Worm (Caenorhabditis elegans): ENCODE results near the gene pept-2.

pept-2 gene

ce11 chrIV:10812099-10812498 is 21.6 kb downstream of the pept-2 start, which contains the start of gene miz-1:
miz-1 (plus strand) TSS chrIV:10812399.
- TF ChIP-seq lin-39 (tag; optimal IDR thresholded peaks at IDR 0.05) (no peak), fkh-10 (GFP tag; optimal IDR thresholded peaks at IDR 0.05) (no peak), elt-2 (tag; optimal IDR thresholded peaks at IDR 0.05) (no peak), mml-1 (tag; optimal IDR thresholded peaks at IDR 0.05) (no peak), pqm-1 (tag; optimal IDR thresholded peaks at IDR 0.05) (no peak), ceh-9 (tag; optimal IDR thresholded peaks at IDR 0.05) (no peak), skn-1 (tag; optimal IDR thresholded peaks at IDR 0.05) (no peak), egl-5 (tag; optimal IDR thresholded peaks at IDR 0.05) (peak; percentile 59)

DNA sequence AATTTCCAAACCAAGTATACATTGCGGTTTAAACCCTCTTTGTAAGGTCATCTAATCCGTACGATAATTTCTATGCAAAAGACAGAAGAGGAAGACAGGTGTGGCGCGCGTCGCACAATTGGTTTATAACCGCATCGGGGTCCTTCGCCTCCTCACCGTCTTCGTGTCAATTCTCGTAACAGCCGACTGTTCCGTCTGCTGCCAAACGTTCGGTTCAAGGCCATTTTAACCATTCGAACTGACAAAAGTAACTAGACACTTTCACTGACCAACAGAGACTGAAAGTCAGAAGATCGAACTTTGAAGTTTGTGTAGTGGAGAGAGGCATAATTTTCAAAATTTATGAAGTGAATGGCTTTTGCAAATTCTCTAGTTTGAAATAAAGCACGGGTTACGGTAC is 25.5 kb downstream of the pept-2 start:
- peak; percentile 78 for TF ChIP-seq nhr-25 (tag; optimal IDR thresholded peaks at IDR 0.05)
- no peak for TF ChIP-seq fos-1 (tag; optimal IDR thresholded peaks at IDR 0.05)
- no peak for TF ChIP-seq mdl-1 (tag; optimal IDR thresholded peaks at IDR 0.05)

DNA sequence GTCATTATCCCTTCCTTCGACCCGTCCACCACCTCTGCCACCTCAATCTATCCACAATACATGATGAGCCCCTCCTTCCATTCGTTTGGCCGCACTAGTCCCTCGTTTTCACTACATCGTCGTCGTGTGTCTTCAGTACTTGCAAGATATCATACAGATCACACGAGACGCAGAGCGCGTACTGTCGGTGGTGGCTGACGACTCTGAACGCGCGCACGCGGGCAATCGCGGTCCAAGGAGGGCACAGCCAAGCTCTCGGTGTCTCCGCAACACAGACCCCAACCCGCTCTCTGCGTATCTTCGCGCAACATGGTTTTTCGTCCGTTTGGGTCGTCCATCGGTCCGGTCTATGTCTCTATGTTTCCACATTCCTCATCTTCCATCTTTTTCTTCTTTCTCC is 26.6 kb downstream of the pept-2 start:
- TF ChIP-seq lin-39 (tag; optimal IDR thresholded peaks at IDR 0.05) (peak; percentile 23), nfya-1 (tag; optimal IDR thresholded peaks at IDR 0.05; ENCODE audit: insufficient read depth) (peak; percentile 18), unc-39 (tag; optimal IDR thresholded peaks at IDR 0.05) (no peak), jun-1 (tag; optimal IDR thresholded peaks at IDR 0.05) (no peak), nhr-23 (tag; optimal IDR thresholded peaks at IDR 0.05) (peak; percentile 9), hmg-11 (tag; optimal IDR thresholded peaks at IDR 0.05) (peak; percentile 70)

DNA sequence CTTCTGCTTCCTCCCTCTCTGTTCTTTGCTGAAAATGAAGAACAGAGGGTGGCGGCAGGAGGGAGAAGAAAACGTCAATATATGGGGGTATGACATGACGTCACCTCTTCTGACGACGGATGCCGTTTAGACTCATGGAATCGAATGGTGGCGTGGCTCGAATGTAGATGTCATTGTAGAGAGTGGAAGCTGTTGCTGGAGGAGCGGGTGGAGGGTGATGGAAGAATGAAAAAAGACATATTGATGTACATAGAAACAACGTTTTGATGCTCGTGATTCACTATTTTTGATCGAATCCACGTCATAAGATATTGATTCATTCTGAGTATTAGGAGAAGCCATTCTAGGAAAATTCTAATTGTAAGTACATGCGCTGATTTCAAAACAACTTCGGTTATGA is 28.6 kb downstream of the pept-2 start:
- peak; percentile 22 for TF ChIP-seq nfya-1 (tag; optimal IDR thresholded peaks at IDR 0.05; ENCODE audit: insufficient read depth)
- TF ChIP-seq lsy-12 (tag; optimal IDR thresholded peaks at IDR 0.05), result no peak
- no peak for TF ChIP-seq jun-1 (tag; optimal IDR thresholded peaks at IDR 0.05)
- TF ChIP-seq ZK546.5 (tag; optimal IDR thresholded peaks at IDR 0.05), result no peak
- TF ChIP-seq fkh-10 (GFP tag; optimal IDR thresholded peaks at IDR 0.05), result no peak
- peak; percentile 11 for TF ChIP-seq lin-39 (tag; optimal IDR thresholded peaks at IDR 0.05)
- TF ChIP-seq elt-3 (tag; optimal IDR thresholded peaks at IDR 0.05), result no peak
- no peak for TF ChIP-seq nhr-23 (tag; optimal IDR thresholded peaks at IDR 0.05)
- TF ChIP-seq eor-1 (tag; optimal IDR thresholded peaks at IDR 0.05), result no peak
- TF ChIP-seq pqm-1 (tag; optimal IDR thresholded peaks at IDR 0.05), result no peak
- TF ChIP-seq elt-1 (tag; optimal IDR thresholded peaks at IDR 0.05), result no peak
- no peak for TF ChIP-seq pha-4 (tag; optimal IDR thresholded peaks at IDR 0.05)
- TF ChIP-seq ztf-4 (tag; optimal IDR thresholded peaks at IDR 0.05), result no peak
- TF ChIP-seq nhr-28 (tag; optimal IDR thresholded peaks at IDR 0.05), result no peak
- TF ChIP-seq nhr-77 (tag; optimal IDR thresholded peaks at IDR 0.05), result no peak
- TF ChIP-seq ceh-82 (tag; optimal IDR thresholded peaks at IDR 0.05), result no peak
- TF ChIP-seq nhr-237 (tag; optimal IDR thresholded peaks at IDR 0.05), result no peak

DNA sequence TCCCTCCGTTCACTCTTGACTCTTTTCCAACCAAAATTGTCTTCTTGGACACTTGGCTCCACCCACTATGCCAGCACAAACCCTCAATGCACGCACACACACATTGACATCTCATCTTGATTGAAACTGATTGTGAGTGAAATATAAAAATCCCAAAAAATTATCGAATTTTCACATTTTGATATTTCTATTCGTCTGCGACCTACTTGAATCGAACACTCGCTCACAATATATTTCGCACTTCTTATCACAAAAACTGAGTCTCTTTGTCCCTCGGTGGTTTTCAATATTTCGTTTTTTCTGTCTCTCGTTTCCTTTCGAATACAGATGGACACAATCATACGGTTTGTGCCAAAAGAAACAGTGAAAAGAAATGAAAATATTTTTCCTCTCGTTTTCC is 29.7 kb downstream of the pept-2 start:
- TF ChIP-seq pqm-1 (tag; optimal IDR thresholded peaks at IDR 0.05), result peak; percentile 2
- no peak for TF ChIP-seq fkh-2 (tag; optimal IDR thresholded peaks at IDR 0.05)
- TF ChIP-seq tbx-2 (tag; optimal IDR thresholded peaks at IDR 0.05), result no peak
- TF ChIP-seq nfya-1 (tag; optimal IDR thresholded peaks at IDR 0.05; ENCODE audit: insufficient read depth), result peak; percentile 10
- TF ChIP-seq lsy-12 (tag; optimal IDR thresholded peaks at IDR 0.05), result no peak
- TF ChIP-seq mml-1 (tag; optimal IDR thresholded peaks at IDR 0.05), result no peak
- TF ChIP-seq nhr-77 (tag; optimal IDR thresholded peaks at IDR 0.05), result no peak
- TF ChIP-seq pha-4 (tag; optimal IDR thresholded peaks at IDR 0.05), result no peak
- no peak for TF ChIP-seq egl-5 (tag; optimal IDR thresholded peaks at IDR 0.05)
- no peak for TF ChIP-seq skn-1 (tag; optimal IDR thresholded peaks at IDR 0.05)
- no peak for TF ChIP-seq unc-62 (GFP tag; optimal IDR thresholded peaks at IDR 0.05)
- TF ChIP-seq ceh-16 (tag; optimal IDR thresholded peaks at IDR 0.05), result no peak
- no peak for TF ChIP-seq ztf-11 (tag; optimal IDR thresholded peaks at IDR 0.05)
- TF ChIP-seq elt-2 (tag; optimal IDR thresholded peaks at IDR 0.05), result peak; percentile 69
- TF ChIP-seq jun-1 (tag; optimal IDR thresholded peaks at IDR 0.05), result no peak
- no peak for TF ChIP-seq ZK546.5 (tag; optimal IDR thresholded peaks at IDR 0.05)
- no peak for TF ChIP-seq ceh-28 (tag; optimal IDR thresholded peaks at IDR 0.05)
- no peak for TF ChIP-seq nhr-11 (tag; optimal IDR thresholded peaks at IDR 0.05)
- TF ChIP-seq nhr-12 (tag; optimal IDR thresholded peaks at IDR 0.05), result no peak
- no peak for TF ChIP-seq R02D3.7 (tag; optimal IDR thresholded peaks at IDR 0.05)
- TF ChIP-seq mdl-1 (tag; optimal IDR thresholded peaks at IDR 0.05), result no peak
- no peak for TF ChIP-seq lin-39 (tag; optimal IDR thresholded peaks at IDR 0.05)
- no peak for TF ChIP-seq nhr-28 (tag; optimal IDR thresholded peaks at IDR 0.05)
- no peak for TF ChIP-seq lin-15B (tag; optimal IDR thresholded peaks at IDR 0.05)
- no peak for TF ChIP-seq ceh-82 (tag; optimal IDR thresholded peaks at IDR 0.05)
- TF ChIP-seq hmg-11 (tag; optimal IDR thresholded peaks at IDR 0.05), result no peak

All from whole organism, L3 larva.